Worm (Caenorhabditis elegans) whole organism, midembryonic: ENCODE results near the gene ugt-7.
A peak's percentile ranks its signal among the peaks of the same experiment; 100 is the strongest.

ENCODE experiments used
- T22C8.4 ChIP-seq: fragments of 200-800 bp; sonication (Bioruptor generic); IDR thresholded peaks from 2 replicates; pipeline ENCODE4 v1.3.6; 2022; ENCODE audit warnings: missing genetic modification characterization, missing compliant biosample characterization
- cog-1 ChIP-seq: sonication (generic microtip); optimal IDR thresholded peaks from 2 replicates; lab custom pipeline; 2016; ENCODE audit warnings: missing genetic modification characterization, missing compliant biosample characterization
- flt-1 ChIP-seq: fragments of 200-800 bp; sonication (Bioruptor generic); IDR thresholded peaks from 2 replicates; pipeline ENCODE4 v1.3.6; 2022; ENCODE audit warnings: missing genetic modification characterization, missing compliant biosample characterization
- klf-2 ChIP-seq: fragments of 200-800 bp; sonication (Bioruptor generic); conservative IDR thresholded peaks from 2 replicates; pipeline ENCODE4 v1.3.6; 2022; ENCODE audit warnings: missing genetic modification reagents, missing genetic modification characterization, missing compliant biosample characterization
- med-1 ChIP-seq: sonication (generic microtip); optimal IDR thresholded peaks from 2 replicates; lab custom pipeline; 2017; ENCODE audit warnings: missing genetic modification characterization, mild to moderate bottlenecking, missing compliant biosample characterization, antibody characterized with exemption, missing genetic modification reagents; ENCODE audit not compliant: insufficient read depth
- ref-1 ChIP-seq: fragments of 200-800 bp; sonication (Bioruptor generic); conservative IDR thresholded peaks from 2 replicates; pipeline ENCODE4 v1.3.6; 2022; ENCODE audit warnings: missing genetic modification reagents, missing genetic modification characterization, missing compliant biosample characterization
- tab-1 ChIP-seq: fragments of 200-800 bp; sonication (Bioruptor generic); IDR thresholded peaks from 2 replicates; pipeline ENCODE4 v1.3.6; 2022; ENCODE audit warnings: missing genetic modification characterization, missing compliant biosample characterization
- ztf-23 ChIP-seq: fragments of 200-800 bp; sonication (Bioruptor generic); IDR thresholded peaks from 2 replicates; pipeline ENCODE4 v1.3.6; 2022; ENCODE audit warnings: missing genetic modification reagents, missing genetic modification characterization, missing compliant biosample characterization
- ztf-29 ChIP-seq: fragments of 200-800 bp; sonication (Bioruptor generic); IDR thresholded peaks from 2 replicates; pipeline ENCODE4 v1.3.6; 2022; ENCODE audit warnings: missing genetic modification reagents, missing genetic modification characterization, missing compliant biosample characterization

The ugt-7 gene

DNA sequence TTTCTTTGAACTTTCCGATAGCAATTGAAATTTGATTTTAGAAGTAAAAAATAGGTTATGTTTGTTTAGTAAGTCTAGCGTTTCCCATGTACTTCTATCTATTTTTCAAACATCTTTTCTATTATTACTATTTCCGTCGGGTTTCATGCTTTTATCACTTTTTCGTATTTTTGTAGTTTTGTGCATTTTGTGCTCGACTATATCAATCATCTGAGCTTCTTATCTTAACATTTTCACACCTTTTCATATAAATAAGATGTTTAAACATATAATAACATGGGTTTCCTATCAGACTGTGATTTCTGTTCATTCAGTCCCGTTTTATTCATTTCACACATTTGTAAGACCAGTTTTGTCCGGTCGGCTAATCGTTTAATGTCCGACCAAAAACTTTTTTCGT lies 17.7 kb upstream of the ugt-7 start:
- no peak for TF ChIP-seq ztf-23 (GFP tag; lab: Robert Waterston, UW)
- TF ChIP-seq ref-1 (GFP tag; lab: Robert Waterston, UW) = no peak
- TF ChIP-seq cog-1 (tag; lab: Kevin White, UChicago) = no peak
- no peak for TF ChIP-seq ztf-29 (GFP tag; lab: Robert Waterston, UW)
- TF ChIP-seq flt-1 (GFP tag; lab: Robert Waterston, UW) = no peak
- no peak for TF ChIP-seq T22C8.4
- TF ChIP-seq tab-1 = no peak
- TF ChIP-seq klf-2 (GFP tag; lab: Robert Waterston, UW) = no peak
- no peak for TF ChIP-seq med-1 (GFP tag; lab: Kevin White, UChicago)

DNA sequence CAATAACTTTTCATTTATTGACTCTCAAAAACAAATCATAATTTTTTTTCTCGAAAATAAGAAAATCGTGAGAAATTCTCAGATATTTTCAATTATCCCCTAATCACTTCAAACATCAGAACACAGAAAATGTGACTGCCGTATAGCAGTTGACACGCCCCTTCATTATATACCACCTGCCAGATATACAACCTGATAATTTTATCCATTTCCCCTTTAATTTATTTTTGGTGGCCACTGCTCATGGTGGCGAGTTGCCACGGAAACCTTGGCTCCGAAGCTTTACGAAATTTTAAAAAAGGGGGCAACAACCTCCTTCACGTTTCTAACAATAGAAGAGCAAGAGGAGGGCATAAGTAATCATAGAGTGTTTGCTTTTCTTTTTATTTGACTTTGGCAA lies 16.4 kb upstream of the ugt-7 start:
- TF ChIP-seq ztf-29 (GFP tag; lab: Robert Waterston, UW) (0 out of 2 replicates have a peak, but pooled peaks have one; percentile 10), cog-1 (tag; lab: Kevin White, UChicago) (no peak), med-1 (GFP tag; lab: Kevin White, UChicago) (no peak), klf-2 (GFP tag; lab: Robert Waterston, UW) (no peak)

DNA sequence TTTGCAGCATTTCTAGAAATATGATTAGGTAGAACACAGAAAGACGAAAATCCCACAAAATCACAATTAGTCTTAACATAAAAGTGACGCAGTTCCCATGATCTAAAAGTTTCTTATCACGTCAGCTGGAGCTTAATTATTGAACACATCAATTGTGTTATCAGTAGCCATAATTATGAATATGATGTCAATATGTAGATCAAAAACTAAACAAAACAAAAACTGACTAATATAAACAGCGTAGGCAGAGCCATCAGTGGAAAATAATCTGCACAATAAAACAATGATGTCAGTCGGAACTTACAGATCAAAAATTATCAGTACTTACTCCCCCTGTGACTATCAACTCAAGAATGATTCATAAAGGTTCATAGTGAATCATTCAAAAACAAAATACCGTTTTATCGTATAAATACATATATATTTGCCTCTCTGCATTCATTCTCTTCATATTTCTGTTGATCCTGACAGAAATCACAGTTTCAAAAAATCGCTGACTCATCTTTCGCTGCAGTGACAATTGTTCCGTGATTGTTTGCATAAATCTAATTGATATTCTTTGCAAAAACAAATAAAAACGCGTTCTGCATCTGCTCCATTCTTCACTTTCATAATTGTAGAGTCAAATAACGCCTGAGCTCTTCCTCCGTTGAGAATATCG lies 12.0 kb upstream of the ugt-7 start, which contains the start of gene srr-6:
TSS of gene srr-6 (plus strand) at position 611 of the 661 bp plus-strand sequence.
- TF ChIP-seq T22C8.4 (no peak), med-1 (GFP tag; lab: Kevin White, UChicago) (no peak), flt-1 (GFP tag; lab: Robert Waterston, UW) (no peak), ref-1 (GFP tag; lab: Robert Waterston, UW) (no peak), cog-1 (tag; lab: Kevin White, UChicago) (no peak), ztf-29 (GFP tag; lab: Robert Waterston, UW) (no peak), tab-1 (no peak), klf-2 (GFP tag; lab: Robert Waterston, UW) (no peak), ztf-23 (GFP tag; lab: Robert Waterston, UW) (no peak)

DNA sequence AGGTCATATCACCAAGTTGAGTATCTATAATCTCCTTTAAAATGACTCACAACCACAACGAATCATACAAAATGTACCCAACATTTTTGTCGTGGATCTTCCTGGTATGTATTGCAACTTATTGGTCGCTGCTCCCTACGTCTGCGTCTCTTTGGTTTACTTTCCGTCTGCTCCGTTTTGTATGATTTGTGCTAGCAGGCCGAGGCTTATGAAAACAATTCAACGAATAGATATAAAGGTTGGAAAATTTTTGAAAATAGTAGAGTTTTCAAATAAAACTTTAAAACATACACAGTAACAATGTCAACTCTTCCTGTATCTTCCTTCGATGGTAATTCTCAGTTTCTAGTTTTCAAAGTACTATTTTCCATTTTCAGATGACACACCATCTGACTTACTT lies 1.0 kb upstream of the ugt-7 start, which contains the start of gene srr-8:
TSS of gene srr-8 (plus strand) at position 301 of the 400 bp plus-strand sequence.
- TF ChIP-seq med-1 (GFP tag; lab: Kevin White, UChicago) (no peak), cog-1 (tag; lab: Kevin White, UChicago) (no peak), ztf-23 (GFP tag; lab: Robert Waterston, UW) (no peak), ztf-29 (GFP tag; lab: Robert Waterston, UW) (no peak), flt-1 (GFP tag; lab: Robert Waterston, UW) (no peak), klf-2 (GFP tag; lab: Robert Waterston, UW) (no peak), T22C8.4 (no peak), ref-1 (GFP tag; lab: Robert Waterston, UW) (no peak), tab-1 (no peak)

DNA sequence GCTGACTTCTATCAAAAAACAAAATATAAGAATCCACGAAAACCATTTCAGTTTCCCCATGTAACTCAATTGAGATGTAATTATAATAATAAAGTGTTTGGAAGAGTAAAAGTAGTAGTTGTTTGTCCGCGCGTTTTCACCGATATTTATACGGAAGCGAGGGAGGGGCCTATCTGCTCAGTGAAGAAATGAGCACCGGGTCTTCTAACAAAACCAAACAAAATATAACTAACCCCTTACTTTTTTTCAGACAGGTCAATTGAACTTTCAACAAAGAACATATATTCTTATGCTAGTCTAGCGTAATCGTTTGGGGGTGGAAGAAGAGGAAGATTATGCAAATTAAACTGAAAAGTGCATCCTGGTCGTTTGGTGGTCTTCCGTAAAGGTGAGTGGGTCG lies 5.2 kb downstream of the ugt-7 start, which contains the start of gene ncx-9:
TSS of gene ncx-9 (minus strand) at position 101 of the 400 bp plus-strand sequence.
- TF ChIP-seq med-1 (GFP tag; lab: Kevin White, UChicago) = no peak
- TF ChIP-seq ztf-29 (GFP tag; lab: Robert Waterston, UW) = no peak
- no peak for TF ChIP-seq tab-1
- TF ChIP-seq ref-1 (GFP tag; lab: Robert Waterston, UW) = no peak
- TF ChIP-seq cog-1 (tag; lab: Kevin White, UChicago) = no peak
- TF ChIP-seq T22C8.4 = no peak
- TF ChIP-seq ztf-23 (GFP tag; lab: Robert Waterston, UW) = no peak
- TF ChIP-seq flt-1 (GFP tag; lab: Robert Waterston, UW) = no peak
- no peak for TF ChIP-seq klf-2 (GFP tag; lab: Robert Waterston, UW)

DNA sequence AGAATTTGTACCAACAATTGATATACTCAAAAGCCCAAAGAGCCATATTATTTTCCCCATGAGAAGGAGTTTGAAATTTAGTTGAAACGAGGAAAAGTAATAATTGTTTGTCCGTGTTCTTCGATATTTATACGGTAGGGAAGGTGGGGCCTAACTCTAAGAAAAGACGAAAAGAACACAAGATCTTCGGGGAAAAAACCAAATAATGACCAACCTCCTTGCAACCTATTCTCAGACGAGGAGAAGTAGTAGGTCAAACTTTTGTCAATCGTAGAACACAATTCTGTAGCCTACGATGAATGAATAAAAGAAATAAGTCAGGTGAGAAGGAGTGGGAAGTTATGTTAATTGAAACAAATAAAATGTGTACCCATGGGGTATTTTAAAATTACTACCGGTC lies 13.3 kb downstream of the ugt-7 start, which contains the start of gene ncx-8:
TSS of gene ncx-8 (minus strand) at position 101 of the 400 bp plus-strand sequence.
- no peak for TF ChIP-seq klf-2 (GFP tag; lab: Robert Waterston, UW)
- no peak for TF ChIP-seq tab-1

DNA sequence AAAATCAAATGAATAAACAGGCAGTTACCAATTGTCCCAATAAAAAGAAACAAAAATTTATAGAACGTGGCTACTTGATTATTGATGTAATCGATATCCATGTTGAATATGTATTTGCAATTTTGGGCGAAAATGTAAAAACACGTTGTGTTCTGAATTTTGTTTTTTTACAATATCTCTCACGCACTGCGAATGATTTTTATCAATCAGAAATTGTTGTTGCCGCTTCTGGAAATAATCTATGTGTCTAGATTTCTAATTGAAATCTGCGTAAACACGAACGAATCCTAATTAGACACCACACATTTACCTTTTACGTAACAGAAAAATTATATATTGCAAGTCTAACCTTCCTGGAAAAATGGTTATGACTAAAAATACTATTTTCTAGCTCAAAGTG lies 17.3 kb downstream of the ugt-7 start, which contains the start of gene srsx-13:
TSS of gene srsx-13 (minus strand) at position 101 of the 400 bp plus-strand sequence.
- TF ChIP-seq klf-2 (GFP tag; lab: Robert Waterston, UW) (no peak), tab-1 (no peak), med-1 (GFP tag; lab: Kevin White, UChicago) (no peak), flt-1 (GFP tag; lab: Robert Waterston, UW) (no peak), ref-1 (GFP tag; lab: Robert Waterston, UW) (no peak)

DNA sequence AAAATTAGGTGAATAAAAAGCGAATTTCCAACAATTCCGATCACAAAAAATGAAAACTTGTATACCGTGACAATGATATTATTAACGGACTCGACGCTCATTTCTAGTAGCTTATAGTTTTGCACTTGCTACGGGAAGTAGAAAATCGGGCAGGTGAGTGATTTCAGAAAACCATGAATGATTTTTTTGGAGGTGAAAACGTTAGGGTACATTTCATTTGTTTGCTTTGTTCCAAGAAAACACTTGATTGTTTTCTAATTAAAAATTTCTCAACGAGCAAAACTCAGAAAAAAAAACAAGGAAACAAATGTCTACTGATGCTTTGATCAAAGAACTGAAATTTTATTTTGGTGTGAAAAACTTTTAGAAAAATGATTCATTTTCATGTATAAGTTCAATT lies 19.5 kb downstream of the ugt-7 start, which contains the start of gene srsx-12:
TSS of gene srsx-12 (minus strand) at position 101 of the 400 bp plus-strand sequence.
- TF ChIP-seq klf-2 (GFP tag; lab: Robert Waterston, UW) = no peak
- TF ChIP-seq T22C8.4 = no peak
- no peak for TF ChIP-seq cog-1 (tag; lab: Kevin White, UChicago)
- no peak for TF ChIP-seq flt-1 (GFP tag; lab: Robert Waterston, UW)
- TF ChIP-seq ztf-29 (GFP tag; lab: Robert Waterston, UW) = no peak
- no peak for TF ChIP-seq ref-1 (GFP tag; lab: Robert Waterston, UW)
- no peak for TF ChIP-seq tab-1
- TF ChIP-seq ztf-23 (GFP tag; lab: Robert Waterston, UW) = no peak
- TF ChIP-seq med-1 (GFP tag; lab: Kevin White, UChicago) = no peak

DNA sequence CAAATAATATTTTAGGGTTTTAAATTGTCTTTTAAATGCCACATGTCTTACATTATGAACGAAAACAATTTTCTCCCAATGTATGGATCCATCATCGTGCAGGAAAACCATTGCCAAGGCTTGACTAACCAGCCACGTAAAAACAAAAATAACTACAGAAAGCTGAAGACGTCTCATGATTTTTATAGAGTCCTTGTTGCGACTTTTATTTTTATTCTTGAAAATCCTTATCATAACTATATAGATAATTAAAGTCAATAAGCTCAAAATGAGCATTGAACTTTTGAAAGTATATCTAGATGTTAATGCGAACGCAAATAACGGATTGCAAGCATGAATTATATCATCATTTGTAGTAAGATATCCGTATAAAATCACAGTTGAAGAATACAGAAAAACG lies 20.3 kb downstream of the ugt-7 start:
- TF ChIP-seq med-1 (GFP tag; lab: Kevin White, UChicago) (no peak), ref-1 (GFP tag; lab: Robert Waterston, UW) (no peak), ztf-23 (GFP tag; lab: Robert Waterston, UW) (no peak), tab-1 (no peak), cog-1 (tag; lab: Kevin White, UChicago) (no peak), klf-2 (GFP tag; lab: Robert Waterston, UW) (no peak), flt-1 (GFP tag; lab: Robert Waterston, UW) (no peak), T22C8.4 (no peak), ztf-29 (GFP tag; lab: Robert Waterston, UW) (no peak)
